Worm (Caenorhabditis elegans) whole organism, early embryonic: ENCODE measurements around the gene F57C2.4.

ENCODE experiments used
- F13C5.2 ChIP-seq: sonication (generic microtip); optimal IDR thresholded peaks from 2 replicates; lab custom pipeline; 2017; ENCODE audit warnings: mild to moderate bottlenecking, missing genetic modification characterization, inconsistent platforms, missing compliant biosample characterization
- ama-1 ChIP-seq: fragments of 150-350 bp; optimal IDR thresholded peaks from 2 replicates; lab custom pipeline; 2014
- ceh-13 ChIP-seq: fragments of 200-800 bp; sonication (Bioruptor generic); optimal IDR thresholded peaks from 2 replicates; lab custom pipeline; 2018; ENCODE audit warnings: mild to moderate bottlenecking, missing genetic modification characterization, missing compliant biosample characterization
- hnd-1 ChIP-seq: sonication (generic microtip); optimal IDR thresholded peaks from 2 replicates; lab custom pipeline; 2016; ENCODE audit warnings: missing genetic modification characterization, missing compliant biosample characterization

- TF ChIP-seq hnd-1 (tag; lab: Kevin White, UChicago) (no peak), F13C5.2 (no peak), ceh-13 (GFP tag; lab: Kevin White, UChicago) (no peak), ama-1 (no peak)
Observed at ce11 chrII:14570541-14571160, 45.5 kb downstream of the F57C2.4 start.
